ENCODE assay signal across 1 fruit fly cellular context in genomic region chr3L:8457866-8458766, dm6.
TF ChIP-seq lines count a peak whose summit lies in the region.

No protein-coding gene starts in this region.

TF ChIP-seq in whole organism, embryonic, 481 proteins besides CTCF, POLR2A, EP300 and RAD21 (continued from another document and continues in another):
- peak; percentile 98 for TF ChIP-seq ara (GFP tag; IDR thresholded peaks at IDR 0.05; lab: Robert Waterston, UW)
- TF ChIP-seq Ptx1 (GFP tag; IDR thresholded peaks at IDR 0.05; lab: Robert Waterston, UW) = peak; percentile 98
- peak; percentile 97 for TF ChIP-seq CG18476 (GFP tag; optimal IDR thresholded peaks at IDR 0.05; lab: Kevin White, UChicago)
- peak; percentile 93 for TF ChIP-seq dimm (GFP tag; IDR thresholded peaks at IDR 0.05; lab: Robert Waterston, UW)
- TF ChIP-seq zen (tag; optimal IDR thresholded peaks at IDR 0.05; lab: Kevin White, UChicago) = peak; percentile 98
- peak; percentile 98 for TF ChIP-seq CG18619 (GFP tag; optimal IDR thresholded peaks at IDR 0.05; lab: Kevin White, UChicago)
- TF ChIP-seq cas (GFP tag; IDR thresholded peaks at IDR 0.05; lab: Robert Waterston, UW) = peak; percentile 88
- peak; percentile 79 for TF ChIP-seq Neu2 (GFP tag; optimal IDR thresholded peaks at IDR 0.05; lab: Kevin White, UChicago; ENCODE audit: borderline replicate concordance)
- peak in 1 of 2 experiments; percentile 99 for TF ChIP-seq Eip74EF (GFP tag; optimal IDR thresholded peaks at IDR 0.05; lab: Kevin White, UChicago)
- peak in 1 of 3 experiments; percentile 99 for TF ChIP-seq lola (GFP tag; optimal IDR thresholded peaks at IDR 0.05; lab: Kevin White, UChicago)
- TF ChIP-seq CG10654 (GFP tag; optimal IDR thresholded peaks at IDR 0.05; lab: Kevin White, UChicago) = peak; percentile 98
- TF ChIP-seq phol (tag; optimal IDR thresholded peaks at IDR 0.05; lab: Kevin White, UChicago) = peak; percentile 99
- TF ChIP-seq br (optimal IDR thresholded peaks at IDR 0.05; lab: Kevin White, UChicago) = no peak
- peak; percentile 98 for TF ChIP-seq ken (GFP tag; IDR thresholded peaks at IDR 0.05; lab: Robert Waterston, UW)
- peak; percentile 96 for TF ChIP-seq CG4854 (GFP tag; optimal IDR thresholded peaks at IDR 0.05; lab: Kevin White, UChicago)
- peak; percentile 99 for TF ChIP-seq CG1529 (GFP tag; optimal IDR thresholded peaks at IDR 0.05; lab: Kevin White, UChicago)
- peak; percentile 95 for TF ChIP-seq CG2889 (GFP tag; IDR thresholded peaks at IDR 0.05; lab: Robert Waterston, UW)
- peak; percentile 58 for TF ChIP-seq CG9797 (GFP tag; optimal IDR thresholded peaks at IDR 0.05; lab: Kevin White, UChicago)
- peak; percentile 99 for TF ChIP-seq Oli (tag; optimal IDR thresholded peaks at IDR 0.05; lab: Kevin White, UChicago)
- peak; percentile 99 for TF ChIP-seq fd64A (GFP tag; optimal IDR thresholded peaks at IDR 0.05; lab: Kevin White, UChicago)
- TF ChIP-seq CG6854 (GFP tag; optimal IDR thresholded peaks at IDR 0.05; lab: Kevin White, UChicago) = peak; percentile 97
- peak; percentile 99 for TF ChIP-seq CG15601 (tag; optimal IDR thresholded peaks at IDR 0.05; lab: Kevin White, UChicago)
- TF ChIP-seq pzg (GFP tag; optimal IDR thresholded peaks at IDR 0.05; lab: Kevin White, UChicago) = peak; percentile 8
- TF ChIP-seq PHDP (tag; optimal IDR thresholded peaks at IDR 0.05; lab: Kevin White, UChicago) = peak; percentile 99
- TF ChIP-seq pb (GFP tag; optimal IDR thresholded peaks at IDR 0.05; lab: Kevin White, UChicago) = peak; percentile 95
- TF ChIP-seq fd102C (GFP tag; optimal IDR thresholded peaks at IDR 0.05; lab: Kevin White, UChicago) = peak; percentile 88
- TF ChIP-seq CG5180 (GFP tag; optimal IDR thresholded peaks at IDR 0.05; lab: Kevin White, UChicago) = peak; percentile 93
- TF ChIP-seq Awh (GFP tag; IDR thresholded peaks at IDR 0.05; lab: Robert Waterston, UW) = peak; percentile 98
- TF ChIP-seq tgo (GFP tag; IDR thresholded peaks at IDR 0.05; lab: Robert Waterston, UW) = peak; percentile 98
- no peak for TF ChIP-seq hbn (GFP tag; IDR thresholded peaks at IDR 0.05; lab: Robert Waterston, UW; ENCODE audit: partially characterized antibody)
- TF ChIP-seq Scr (GFP tag; IDR thresholded peaks at IDR 0.05; lab: Robert Waterston, UW; ENCODE audit: partially characterized antibody) = no peak
- peak; percentile 46 for TF ChIP-seq ftz-f1 (GFP tag; optimal IDR thresholded peaks at IDR 0.05; lab: Kevin White, UChicago)
- TF ChIP-seq ase (GFP tag; IDR thresholded peaks at IDR 0.05; lab: Robert Waterston, UW) = peak; percentile 96
- TF ChIP-seq CG12155 (GFP tag; optimal IDR thresholded peaks at IDR 0.05; lab: Kevin White, UChicago) = peak; percentile 97
- peak; percentile 95 for TF ChIP-seq cwo (GFP tag; optimal IDR thresholded peaks at IDR 0.05; lab: Kevin White, UChicago)
- TF ChIP-seq Mes4 (GFP tag; optimal IDR thresholded peaks at IDR 0.05; lab: Kevin White, UChicago) = peak; percentile 98
- TF ChIP-seq az2 (GFP tag; optimal IDR thresholded peaks at IDR 0.05; lab: Kevin White, UChicago) = peak; percentile 99
- peak; percentile 96 for TF ChIP-seq scrt (GFP tag; optimal IDR thresholded peaks at IDR 0.05; lab: Kevin White, UChicago)
- peak; percentile 86 for TF ChIP-seq CG34376 (GFP tag; optimal IDR thresholded peaks at IDR 0.05; lab: Kevin White, UChicago)
- peak; percentile 94 for TF ChIP-seq CG1792 (GFP tag; optimal IDR thresholded peaks at IDR 0.05; lab: Kevin White, UChicago)
- peak; percentile 96 for TF ChIP-seq CG7372 (GFP tag; IDR thresholded peaks at IDR 0.05; lab: Robert Waterston, UW)
- peak; percentile 86 for TF ChIP-seq exex (tag; optimal IDR thresholded peaks at IDR 0.05; lab: Kevin White, UChicago)
- TF ChIP-seq ind (GFP tag; optimal IDR thresholded peaks at IDR 0.05; lab: Kevin White, UChicago) = peak; percentile 98
- peak; percentile 95 for TF ChIP-seq slou (GFP tag; optimal IDR thresholded peaks at IDR 0.05; lab: Kevin White, UChicago)
- TF ChIP-seq CG10979 (tag; optimal IDR thresholded peaks at IDR 0.05; lab: Kevin White, UChicago) = peak; percentile 99
- TF ChIP-seq mld (GFP tag; IDR thresholded peaks at IDR 0.05; lab: Robert Waterston, UW; ENCODE audit: partially characterized antibody) = 0 out of 3 replicates have a peak, but pooled peaks have one; percentile 22
- peak; percentile 68 for TF ChIP-seq CG1832 (GFP tag; optimal IDR thresholded peaks at IDR 0.05; lab: Kevin White, UChicago)
- peak; percentile 99 for TF ChIP-seq ci (GFP tag; IDR thresholded peaks at IDR 0.05; lab: Robert Waterston, UW)
- TF ChIP-seq CG14860 (GFP tag; IDR thresholded peaks at IDR 0.05; lab: Robert Waterston, UW; ENCODE audit: partially characterized antibody) = no peak
- peak; percentile 98 for TF ChIP-seq CG9817 (tag; optimal IDR thresholded peaks at IDR 0.05; lab: Kevin White, UChicago)
- peak; percentile 98 for TF ChIP-seq CG10147 (GFP tag; optimal IDR thresholded peaks at IDR 0.05; lab: Kevin White, UChicago)
- TF ChIP-seq gcm2 (GFP tag; optimal IDR thresholded peaks at IDR 0.05; lab: Kevin White, UChicago) = peak; percentile 94
- TF ChIP-seq Taf1 (GFP tag; IDR thresholded peaks at IDR 0.05; lab: Robert Waterston, UW) = peak; percentile 92
- TF ChIP-seq CG43689 (GFP tag; IDR thresholded peaks at IDR 0.05; lab: Robert Waterston, UW) = peak; percentile 95
- TF ChIP-seq CG8388 (GFP tag; optimal IDR thresholded peaks at IDR 0.05; lab: Kevin White, UChicago) = peak; percentile 99
- TF ChIP-seq CG3407 (GFP tag; optimal IDR thresholded peaks at IDR 0.05; lab: Kevin White, UChicago) = peak; percentile 98
- peak; percentile 90 for TF ChIP-seq CG8765 (GFP tag; IDR thresholded peaks at IDR 0.05; lab: Robert Waterston, UW)
- TF ChIP-seq run (tag; optimal IDR thresholded peaks at IDR 0.05; lab: Kevin White, UChicago) = peak; percentile 99
- peak; percentile 80 for TF ChIP-seq Hey (tag; optimal IDR thresholded peaks at IDR 0.05; lab: Kevin White, UChicago)
- TF ChIP-seq crp (GFP tag; optimal IDR thresholded peaks at IDR 0.05; lab: Kevin White, UChicago) = peak; percentile 18 to 71
- TF ChIP-seq trh (GFP tag; optimal IDR thresholded peaks at IDR 0.05; lab: Kevin White, UChicago) = peak; percentile 98
- peak; percentile 99 for TF ChIP-seq CG2875 (GFP tag; optimal IDR thresholded peaks at IDR 0.05; lab: Kevin White, UChicago)
- TF ChIP-seq h (optimal IDR thresholded peaks at IDR 0.05; lab: Kevin White, UChicago) = no peak
- TF ChIP-seq CG9932 (GFP tag; IDR thresholded peaks at IDR 0.05; lab: Robert Waterston, UW) = peak; percentile 96
- TF ChIP-seq Oaz (GFP tag; IDR thresholded peaks at IDR 0.05; lab: Robert Waterston, UW) = peak; percentile 95
- peak; percentile 99 for TF ChIP-seq CG17829 (tag; optimal IDR thresholded peaks at IDR 0.05; lab: Kevin White, UChicago)
- TF ChIP-seq Usf (GFP tag; optimal IDR thresholded peaks at IDR 0.05; lab: Kevin White, UChicago) = peak; percentile 90
- TF ChIP-seq CG7786 (GFP tag; optimal IDR thresholded peaks at IDR 0.05; lab: Kevin White, UChicago) = peak; percentile 97
- peak; percentile 88 for TF ChIP-seq D19B (GFP tag; optimal IDR thresholded peaks at IDR 0.05; lab: Kevin White, UChicago)
- TF ChIP-seq CG4404 (GFP tag; IDR thresholded peaks at IDR 0.05; lab: Robert Waterston, UW) = peak; percentile 91
- peak; percentile 71 for TF ChIP-seq Sry-δ (GFP tag; optimal IDR thresholded peaks at IDR 0.05; lab: Kevin White, UChicago)
- TF ChIP-seq slp2 (GFP tag; optimal IDR thresholded peaks at IDR 0.05; lab: Kevin White, UChicago) = peak; percentile 98
- peak; percentile 96 for TF ChIP-seq CG11398 (GFP tag; optimal IDR thresholded peaks at IDR 0.05; lab: Kevin White, UChicago)
- peak; percentile 94 for TF ChIP-seq sima (GFP tag; optimal IDR thresholded peaks at IDR 0.05; lab: Kevin White, UChicago)
- peak; percentile 98 for TF ChIP-seq Fer1 (GFP tag; optimal IDR thresholded peaks at IDR 0.05; lab: Kevin White, UChicago)
- peak; percentile 98 for TF ChIP-seq CG13775 (GFP tag; optimal IDR thresholded peaks at IDR 0.05; lab: Kevin White, UChicago)
- peak; percentile 93 for TF ChIP-seq grn (GFP tag; optimal IDR thresholded peaks at IDR 0.05; lab: Kevin White, UChicago)
- TF ChIP-seq CG12942 (GFP tag; optimal IDR thresholded peaks at IDR 0.05; lab: Kevin White, UChicago) = peak; percentile 98
- peak; percentile 95 for TF ChIP-seq CG8359 (GFP tag; optimal IDR thresholded peaks at IDR 0.05; lab: Kevin White, UChicago; ENCODE audit: borderline replicate concordance)
- peak; percentile 99 for TF ChIP-seq salm (tag; optimal IDR thresholded peaks at IDR 0.05; lab: Kevin White, UChicago)
- TF ChIP-seq CG17328 (GFP tag; IDR thresholded peaks at IDR 0.05; lab: Robert Waterston, UW) = peak; percentile 99
- TF ChIP-seq CG18764 (GFP tag; optimal IDR thresholded peaks at IDR 0.05; lab: Kevin White, UChicago) = peak; percentile 97
- peak; percentile 100 for TF ChIP-seq Med (GFP tag; lab: Kevin White, UChicago)
- TF ChIP-seq HHEX (GFP tag; optimal IDR thresholded peaks at IDR 0.05; lab: Kevin White, UChicago) = peak; percentile 97
- TF ChIP-seq shn (GFP tag; optimal IDR thresholded peaks at IDR 0.05; lab: Kevin White, UChicago) = peak; percentile 95
- peak; percentile 98 for TF ChIP-seq Hsf (GFP tag; optimal IDR thresholded peaks at IDR 0.05; lab: Kevin White, UChicago)
- peak; percentile 99 for TF ChIP-seq CoRest (tag; optimal IDR thresholded peaks at IDR 0.05; lab: Kevin White, UChicago)
- peak; percentile 97 for TF ChIP-seq CG4617 (GFP tag; optimal IDR thresholded peaks at IDR 0.05; lab: Kevin White, UChicago; ENCODE audit: borderline replicate concordance)
- peak; percentile 88 for TF ChIP-seq CG2116 (GFP tag; optimal IDR thresholded peaks at IDR 0.05; lab: Kevin White, UChicago)
- TF ChIP-seq bcd (GFP tag; optimal IDR thresholded peaks at IDR 0.05; lab: Kevin White, UChicago) = peak; percentile 98
- peak; percentile 81 for TF ChIP-seq CG10321 (GFP tag; IDR thresholded peaks at IDR 0.05; lab: Robert Waterston, UW)
- peak; percentile 96 for TF ChIP-seq CG3838 (GFP tag; optimal IDR thresholded peaks at IDR 0.05; lab: Kevin White, UChicago)
- peak; percentile 97 for TF ChIP-seq Drgx (GFP tag; IDR thresholded peaks at IDR 0.05; lab: Robert Waterston, UW)
- TF ChIP-seq pum (GFP tag; optimal IDR thresholded peaks at IDR 0.05; lab: Kevin White, UChicago) = peak; percentile 98
- TF ChIP-seq CkIIα-i1 (GFP tag; IDR thresholded peaks at IDR 0.05; lab: Robert Waterston, UW) = peak; percentile 91
- peak; percentile 78 for TF ChIP-seq Adf1 (GFP tag; IDR thresholded peaks at IDR 0.05; lab: Robert Waterston, UW)
- peak; percentile 99 for TF ChIP-seq Sox100B (GFP tag; optimal IDR thresholded peaks at IDR 0.05; lab: Kevin White, UChicago)
- peak; percentile 24 for TF ChIP-seq bigmax (GFP tag; optimal IDR thresholded peaks at IDR 0.05; lab: Kevin White, UChicago)
- peak; percentile 97 for TF ChIP-seq pnt (GFP tag; optimal IDR thresholded peaks at IDR 0.05; lab: Kevin White, UChicago)
- TF ChIP-seq CG2202 (tag; optimal IDR thresholded peaks at IDR 0.05; lab: Kevin White, UChicago) = peak; percentile 99
- TF ChIP-seq dmrt11E (tag; optimal IDR thresholded peaks at IDR 0.05; lab: Kevin White, UChicago) = peak; percentile 99
- TF ChIP-seq CG12659 (GFP tag; optimal IDR thresholded peaks at IDR 0.05; lab: Kevin White, UChicago) = peak; percentile 98
- TF ChIP-seq Dip3 (GFP tag; optimal IDR thresholded peaks at IDR 0.05; lab: Kevin White, UChicago) = peak; percentile 93
- peak; percentile 95 for TF ChIP-seq CG1024 (GFP tag; IDR thresholded peaks at IDR 0.05; lab: Robert Waterston, UW)
- peak; percentile 90 for TF ChIP-seq Nf-YB (GFP tag; optimal IDR thresholded peaks at IDR 0.05; lab: Kevin White, UChicago)
- TF ChIP-seq sc (optimal IDR thresholded peaks at IDR 0.05; lab: Kevin White, UChicago) = no peak
- TF ChIP-seq sc (GFP tag; optimal IDR thresholded peaks at IDR 0.05; lab: Kevin White, UChicago) = peak; percentile 98
- peak; percentile 82 for TF ChIP-seq stwl (tag; optimal IDR thresholded peaks at IDR 0.05; lab: Kevin White, UChicago)
- peak; percentile 97 for TF ChIP-seq gro (GFP tag; optimal IDR thresholded peaks at IDR 0.05; lab: Kevin White, UChicago)
- peak; percentile 96 for TF ChIP-seq CG11247 (GFP tag; IDR thresholded peaks at IDR 0.05; lab: Robert Waterston, UW)
- TF ChIP-seq CG7271 (tag; optimal IDR thresholded peaks at IDR 0.05; lab: Kevin White, UChicago) = peak; percentile 98
- TF ChIP-seq CG1233 (GFP tag; optimal IDR thresholded peaks at IDR 0.05; lab: Kevin White, UChicago) = peak; percentile 94
- TF ChIP-seq ash1 (GFP tag; optimal IDR thresholded peaks at IDR 0.05; lab: Kevin White, UChicago) = peak; percentile 74
- TF ChIP-seq eyg (GFP tag; optimal IDR thresholded peaks at IDR 0.05; lab: Kevin White, UChicago) = peak; percentile 95
- TF ChIP-seq Pdp1 (GFP tag; optimal IDR thresholded peaks at IDR 0.05; lab: Kevin White, UChicago) = peak; percentile 97 to 98
- peak; percentile 75 for TF ChIP-seq CG7928 (GFP tag; optimal IDR thresholded peaks at IDR 0.05; lab: Kevin White, UChicago)
- peak; percentile 98 for TF ChIP-seq CG12104 (GFP tag; optimal IDR thresholded peaks at IDR 0.05; lab: Kevin White, UChicago)
- TF ChIP-seq CG15011 (GFP tag; optimal IDR thresholded peaks at IDR 0.05; lab: Kevin White, UChicago) = peak; percentile 97
- TF ChIP-seq mam (GFP tag; optimal IDR thresholded peaks at IDR 0.05; lab: Kevin White, UChicago) = peak; percentile 97
- peak; percentile 95 for TF ChIP-seq HLH54F (GFP tag; optimal IDR thresholded peaks at IDR 0.05; lab: Kevin White, UChicago)
- peak; percentile 91 for TF ChIP-seq CG11696 (GFP tag; IDR thresholded peaks at IDR 0.05; lab: Robert Waterston, UW)
- TF ChIP-seq Trl (optimal IDR thresholded peaks at IDR 0.05; lab: Kevin White, UChicago) = peak in 1 of 2 experiments; percentile 62
- TF ChIP-seq Trl (GFP tag; optimal IDR thresholded peaks at IDR 0.05; lab: Kevin White, UChicago) = peak; percentile 98
- peak; percentile 99 for TF ChIP-seq CG7556 (GFP tag; optimal IDR thresholded peaks at IDR 0.05; lab: Kevin White, UChicago)
- peak; percentile 85 for TF ChIP-seq E2f2 (GFP tag; IDR thresholded peaks at IDR 0.05; lab: Robert Waterston, UW)
- TF ChIP-seq prd (optimal IDR thresholded peaks at IDR 0.05; lab: Kevin White, UChicago) = no peak
- TF ChIP-seq prd (GFP tag; IDR thresholded peaks at IDR 0.05; lab: Robert Waterston, UW) = peak; percentile 99
- peak; percentile 99 for TF ChIP-seq gem (tag; optimal IDR thresholded peaks at IDR 0.05; lab: Kevin White, UChicago)
- TF ChIP-seq tio (GFP tag; optimal IDR thresholded peaks at IDR 0.05; lab: Kevin White, UChicago) = peak; percentile 99
- peak; percentile 97 for TF ChIP-seq CG13123 (GFP tag; optimal IDR thresholded peaks at IDR 0.05; lab: Kevin White, UChicago)
- peak; percentile 94 for TF ChIP-seq kay (GFP tag; optimal IDR thresholded peaks at IDR 0.05; lab: Kevin White, UChicago)
